Worm (Caenorhabditis elegans) whole organism, midembryonic: ENCODE data around the gene ceh-74.
"Not testable (repeated sequence)": the region's sequence is repeated elsewhere in the genome, so short reads cannot be mapped to it uniquely, and the experiment has no call there.

ENCODE experiments used
- T22C8.4 ChIP-seq: fragments of 200-800 bp; sonication (Bioruptor generic); IDR thresholded peaks from 2 replicates; pipeline ENCODE4 v1.3.6; 2022; ENCODE audit warnings: missing genetic modification characterization, missing compliant biosample characterization
- cog-1 ChIP-seq: sonication (generic microtip); optimal IDR thresholded peaks from 2 replicates; lab custom pipeline; 2016; ENCODE audit warnings: missing genetic modification characterization, missing compliant biosample characterization
- flt-1 ChIP-seq: fragments of 200-800 bp; sonication (Bioruptor generic); IDR thresholded peaks from 2 replicates; pipeline ENCODE4 v1.3.6; 2022; ENCODE audit warnings: missing genetic modification characterization, missing compliant biosample characterization
- klf-2 ChIP-seq: fragments of 200-800 bp; sonication (Bioruptor generic); conservative IDR thresholded peaks from 2 replicates; pipeline ENCODE4 v1.3.6; 2022; ENCODE audit warnings: missing genetic modification reagents, missing genetic modification characterization, missing compliant biosample characterization
- med-1 ChIP-seq: sonication (generic microtip); optimal IDR thresholded peaks from 2 replicates; lab custom pipeline; 2017; ENCODE audit warnings: missing genetic modification characterization, mild to moderate bottlenecking, missing compliant biosample characterization, antibody characterized with exemption, missing genetic modification reagents; ENCODE audit not compliant: insufficient read depth
- ref-1 ChIP-seq: fragments of 200-800 bp; sonication (Bioruptor generic); conservative IDR thresholded peaks from 2 replicates; pipeline ENCODE4 v1.3.6; 2022; ENCODE audit warnings: missing genetic modification reagents, missing genetic modification characterization, missing compliant biosample characterization
- tab-1 ChIP-seq: fragments of 200-800 bp; sonication (Bioruptor generic); IDR thresholded peaks from 2 replicates; pipeline ENCODE4 v1.3.6; 2022; ENCODE audit warnings: missing genetic modification characterization, missing compliant biosample characterization
- ztf-23 ChIP-seq: fragments of 200-800 bp; sonication (Bioruptor generic); IDR thresholded peaks from 2 replicates; pipeline ENCODE4 v1.3.6; 2022; ENCODE audit warnings: missing genetic modification reagents, missing genetic modification characterization, missing compliant biosample characterization
- ztf-29 ChIP-seq: fragments of 200-800 bp; sonication (Bioruptor generic); IDR thresholded peaks from 2 replicates; pipeline ENCODE4 v1.3.6; 2022; ENCODE audit warnings: missing genetic modification reagents, missing genetic modification characterization, missing compliant biosample characterization

The ceh-74 gene

DNA sequence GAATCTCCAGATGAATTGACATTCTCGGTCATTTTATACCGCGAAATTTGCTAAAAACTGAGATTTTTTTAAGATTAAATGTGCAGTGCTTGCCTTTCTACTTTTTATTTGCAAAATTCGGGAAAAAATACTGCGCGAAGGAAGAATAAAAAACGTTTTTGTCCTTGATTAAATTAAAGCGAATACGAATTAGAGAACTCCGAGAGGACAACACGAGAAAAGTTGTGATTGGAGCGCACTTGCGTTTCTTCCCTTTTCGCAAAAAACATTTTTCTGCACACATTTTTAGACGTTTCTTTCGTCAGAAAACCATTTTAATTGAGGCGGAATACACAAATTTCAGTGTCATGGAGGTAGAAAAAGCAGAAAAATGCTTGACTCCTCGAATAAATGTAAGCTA is 7.6 kb downstream of the ceh-74 start, which contains the start of the genes trm-1 and ints-2:
Gene trm-1, minus strand, starts transcription at position 175 of the 400 bp plus-strand sequence.
Gene ints-2, plus strand, starts transcription at position 249 of the 400 bp plus-strand sequence.
- TF ChIP-seq cog-1 (tag; lab: Kevin White, UChicago) = peak; percentile 3
- TF ChIP-seq med-1 (GFP tag; lab: Kevin White, UChicago) = no peak

DNA sequence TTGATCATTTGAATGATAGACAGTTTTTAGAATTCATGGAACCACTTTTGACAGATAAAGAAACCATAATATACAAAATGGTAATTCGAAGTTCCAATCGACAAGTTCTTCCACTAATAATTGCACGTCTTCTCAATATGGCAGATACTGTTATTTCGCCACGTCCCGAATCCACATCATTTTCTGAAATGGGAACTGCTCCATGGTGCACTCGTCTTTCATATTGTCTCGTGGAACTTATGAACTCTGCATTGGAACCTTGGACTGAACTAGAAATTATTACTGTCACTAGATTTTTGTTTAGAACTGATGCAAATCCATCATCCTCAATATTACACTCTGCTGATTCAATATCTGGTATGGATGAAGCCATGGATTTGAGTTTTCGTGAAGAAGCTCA is 9.2 kb downstream of the ceh-74 start:
- no peak for TF ChIP-seq med-1 (GFP tag; lab: Kevin White, UChicago)
- no peak for TF ChIP-seq klf-2
- no peak for TF ChIP-seq T22C8.4 (GFP tag; lab: Robert Waterston, UW)
- TF ChIP-seq tab-1 = no peak
- TF ChIP-seq flt-1 (GFP tag; lab: Robert Waterston, UW) = no peak
- no peak for TF ChIP-seq ref-1 (GFP tag; lab: Robert Waterston, UW)
- no peak for TF ChIP-seq cog-1 (tag; lab: Kevin White, UChicago)
- TF ChIP-seq ztf-23 (GFP tag; lab: Robert Waterston, UW) = no peak
- no peak for TF ChIP-seq ztf-29 (GFP tag; lab: Robert Waterston, UW)

DNA sequence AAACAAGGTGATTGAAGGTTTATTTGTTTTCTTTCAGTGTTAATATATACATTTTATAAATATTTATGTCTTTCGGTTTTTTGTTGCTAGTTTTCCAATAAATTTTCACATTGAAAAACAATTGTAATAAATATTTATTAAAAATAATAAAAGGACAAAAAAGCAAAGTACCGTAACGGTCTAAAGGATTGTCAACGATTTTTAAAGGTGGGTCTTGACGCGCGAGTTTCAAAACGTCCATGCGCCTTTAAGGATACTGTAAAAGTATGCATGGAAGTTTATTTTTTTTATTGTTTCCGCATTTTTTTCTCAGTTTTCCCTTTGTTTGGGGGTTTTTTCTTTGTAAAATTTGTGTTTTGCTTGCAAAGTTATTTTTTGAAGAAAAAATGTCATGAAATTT is 15.0 kb downstream of the ceh-74 start:
- no peak for TF ChIP-seq klf-2
- TF ChIP-seq ztf-23 (GFP tag; lab: Robert Waterston, UW) = no peak
- no peak for TF ChIP-seq cog-1 (tag; lab: Kevin White, UChicago)
- no peak for TF ChIP-seq ref-1 (GFP tag; lab: Robert Waterston, UW)
- no peak for TF ChIP-seq flt-1 (GFP tag; lab: Robert Waterston, UW)
- no peak for TF ChIP-seq T22C8.4 (GFP tag; lab: Robert Waterston, UW)
- no peak for TF ChIP-seq ztf-29 (GFP tag; lab: Robert Waterston, UW)
- no peak for TF ChIP-seq med-1 (GFP tag; lab: Kevin White, UChicago)
- no peak for TF ChIP-seq tab-1

DNA sequence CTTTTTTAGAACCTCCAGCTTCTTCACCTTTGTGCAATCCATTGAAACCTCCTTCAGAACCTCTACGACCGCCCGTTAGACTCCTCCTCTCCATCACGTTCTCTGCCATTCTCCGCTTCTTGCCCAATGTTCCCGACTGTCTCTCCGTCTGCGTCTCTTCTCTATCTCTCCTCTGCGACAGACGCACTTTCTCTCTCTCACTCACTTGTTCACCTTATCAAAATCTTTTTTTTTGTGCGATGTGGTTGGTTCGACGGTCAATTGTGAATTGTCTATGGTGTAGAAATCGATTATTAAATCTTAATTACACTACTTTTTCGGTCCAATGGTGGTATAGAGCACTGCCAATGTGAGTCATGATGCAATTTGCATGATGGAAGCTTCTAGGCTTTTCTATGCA is 15.6 kb downstream of the ceh-74 start, which contains the start of gene atfs-1:
Gene atfs-1, plus strand, starts transcription at position 213 of the 400 bp plus-strand sequence.
- TF ChIP-seq T22C8.4 (GFP tag; lab: Robert Waterston, UW) (no peak), flt-1 (GFP tag; lab: Robert Waterston, UW) (no peak), med-1 (GFP tag; lab: Kevin White, UChicago) (no peak), klf-2 (no peak), cog-1 (tag; lab: Kevin White, UChicago) (no peak), tab-1 (no peak), ztf-29 (GFP tag; lab: Robert Waterston, UW) (no peak), ztf-23 (GFP tag; lab: Robert Waterston, UW) (no peak), ref-1 (GFP tag; lab: Robert Waterston, UW) (no peak)

DNA sequence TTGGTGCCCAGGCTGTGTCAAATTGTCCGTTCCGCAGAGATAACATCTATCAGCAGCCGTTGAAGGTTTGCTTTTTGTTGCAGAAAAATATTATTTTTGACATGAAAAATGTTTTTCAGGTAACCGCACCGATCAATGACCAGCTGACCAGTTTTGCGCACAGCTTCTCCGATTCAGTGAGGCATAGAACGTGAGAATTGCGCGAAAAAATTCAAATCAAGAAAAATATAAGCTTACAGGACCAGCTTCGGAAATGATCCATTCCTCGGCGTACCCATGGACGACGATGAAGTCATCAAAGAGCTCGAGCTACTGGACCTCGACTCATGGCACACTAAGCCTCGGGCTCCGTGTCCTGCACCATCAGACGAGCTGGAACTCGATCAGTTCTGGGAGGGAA is 16.6 kb downstream of the ceh-74 start:
- no peak for TF ChIP-seq T22C8.4 (GFP tag; lab: Robert Waterston, UW)
- no peak for TF ChIP-seq tab-1
- TF ChIP-seq ref-1 (GFP tag; lab: Robert Waterston, UW) = no peak
- no peak for TF ChIP-seq med-1 (GFP tag; lab: Kevin White, UChicago)
- no peak for TF ChIP-seq klf-2
- no peak for TF ChIP-seq flt-1 (GFP tag; lab: Robert Waterston, UW)
- no peak for TF ChIP-seq cog-1 (tag; lab: Kevin White, UChicago)
- no peak for TF ChIP-seq ztf-29 (GFP tag; lab: Robert Waterston, UW)
- TF ChIP-seq ztf-23 (GFP tag; lab: Robert Waterston, UW) = no peak

DNA sequence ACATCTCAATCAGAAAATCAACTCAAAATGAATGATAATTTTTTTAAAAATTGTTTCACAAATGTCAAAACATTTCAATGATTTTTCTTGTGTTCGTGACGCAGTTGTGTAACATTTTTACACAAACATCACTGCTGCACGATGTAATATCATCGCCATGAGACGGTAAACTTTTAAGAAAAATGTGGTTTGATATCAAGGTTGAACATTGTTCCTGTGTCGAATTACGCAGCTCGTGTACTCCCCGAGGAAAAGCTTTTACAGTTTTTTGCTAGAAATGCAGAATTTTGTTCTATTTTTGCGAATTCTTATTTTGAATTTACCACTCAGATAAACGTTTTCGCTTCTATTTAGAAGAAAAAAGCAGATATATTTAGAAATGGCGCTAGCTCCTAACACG is 19.8 kb downstream of the ceh-74 start:
- TF ChIP-seq tab-1 (no peak), ztf-23 (GFP tag; lab: Robert Waterston, UW) (no peak), cog-1 (tag; lab: Kevin White, UChicago) (no peak), T22C8.4 (GFP tag; lab: Robert Waterston, UW) (no peak), flt-1 (GFP tag; lab: Robert Waterston, UW) (no peak), med-1 (GFP tag; lab: Kevin White, UChicago) (no peak)

DNA sequence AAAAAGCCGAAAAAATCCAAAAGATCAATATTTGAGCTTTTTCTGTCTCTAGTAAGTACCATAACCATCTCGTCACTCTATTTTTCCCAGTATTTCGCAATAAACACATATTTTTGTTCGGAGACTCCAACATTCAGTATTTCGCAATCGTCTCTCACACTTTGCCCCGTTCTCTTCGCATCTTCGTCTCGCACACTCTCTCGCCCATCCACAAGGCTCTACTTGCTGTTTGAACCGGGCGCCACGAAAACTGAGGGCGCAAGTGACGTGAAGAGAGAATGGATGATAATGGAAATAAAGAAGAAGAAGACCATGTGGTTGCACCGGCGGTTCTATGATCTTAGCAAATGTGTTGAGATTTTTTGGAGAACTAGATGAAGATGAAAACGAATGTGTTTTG is 22.2 kb downstream of the ceh-74 start:
- TF ChIP-seq med-1 (GFP tag; lab: Kevin White, UChicago) (no peak), ztf-29 (GFP tag; lab: Robert Waterston, UW) (no peak), T22C8.4 (GFP tag; lab: Robert Waterston, UW) (no peak), ztf-23 (GFP tag; lab: Robert Waterston, UW) (no peak), ref-1 (GFP tag; lab: Robert Waterston, UW) (no peak), flt-1 (GFP tag; lab: Robert Waterston, UW) (no peak), cog-1 (tag; lab: Kevin White, UChicago) (no peak), klf-2 (no peak), tab-1 (no peak)

DNA sequence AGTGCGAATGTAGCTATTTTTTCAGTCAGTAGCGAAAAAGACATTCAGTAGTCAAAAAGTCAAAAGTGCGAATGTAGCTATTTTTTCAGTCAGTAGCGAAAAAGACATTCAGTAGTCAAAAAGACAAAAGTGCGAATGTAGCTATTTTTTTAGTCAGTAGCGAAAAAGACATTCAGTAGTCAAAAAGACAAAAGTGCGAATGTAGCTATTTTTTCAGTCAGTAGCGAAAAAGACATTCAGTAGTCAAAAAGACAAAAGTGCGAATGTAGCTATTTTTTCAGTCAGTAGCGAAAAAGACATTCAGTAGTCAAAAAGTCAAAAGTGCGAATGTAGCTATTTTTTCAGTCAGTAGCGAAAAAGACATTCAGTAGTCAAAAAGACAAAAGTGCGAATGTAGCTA is 27.3 kb downstream of the ceh-74 start, which contains the start of gene T16A9.3:
Gene T16A9.3, plus strand, starts transcription at position 301 of the 400 bp plus-strand sequence.
- TF ChIP-seq flt-1, T22C8.4, ref-1 (GFP tag; lab: Robert Waterston, UW): not testable (repeated sequence)

DNA sequence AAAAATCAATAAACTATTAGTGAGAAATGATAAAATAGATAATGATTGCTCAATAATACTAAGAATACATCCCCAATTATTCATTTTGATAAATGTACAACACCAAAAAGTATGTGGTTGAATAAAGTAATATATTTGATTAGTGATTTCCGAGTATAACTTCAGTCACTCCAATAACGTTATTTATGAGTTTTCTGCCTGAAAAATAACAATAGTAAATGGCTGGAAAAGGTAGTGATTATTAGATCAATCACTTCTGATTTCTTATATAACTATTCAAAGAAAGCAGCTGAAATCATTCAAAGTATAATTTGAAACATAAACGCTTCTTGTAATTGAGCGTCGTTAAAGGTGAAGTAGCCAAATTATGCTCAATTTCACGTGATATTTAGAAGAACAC is 32.9 kb downstream of the ceh-74 start, which contains the start of gene str-230:
Gene str-230, minus strand, starts transcription at position 101 of the 400 bp plus-strand sequence.
- TF ChIP-seq klf-2 (no peak), cog-1 (tag; lab: Kevin White, UChicago) (no peak), tab-1 (no peak), med-1 (GFP tag; lab: Kevin White, UChicago) (no peak), ztf-23 (GFP tag; lab: Robert Waterston, UW) (no peak), ref-1 (GFP tag; lab: Robert Waterston, UW) (no peak), flt-1 (GFP tag; lab: Robert Waterston, UW) (no peak), T22C8.4 (GFP tag; lab: Robert Waterston, UW) (no peak)

DNA sequence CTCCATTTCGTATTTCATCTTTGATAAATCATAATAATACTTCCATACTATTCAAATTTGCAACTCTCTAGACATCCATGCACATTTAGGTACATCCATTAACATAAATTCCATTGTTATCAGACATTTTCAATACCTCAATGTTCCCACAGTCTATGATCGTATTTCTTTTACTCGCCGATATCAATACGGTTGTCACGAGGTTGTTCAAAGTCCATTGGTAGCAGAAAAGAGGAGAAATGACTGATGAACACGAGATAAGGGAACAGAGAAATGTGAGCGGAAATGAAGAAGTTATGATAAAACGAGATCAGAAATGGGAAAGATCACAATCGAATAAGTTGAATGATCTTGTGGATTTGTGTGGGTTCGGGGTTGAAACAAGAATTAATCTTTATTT is 34.9 kb downstream of the ceh-74 start:
- TF ChIP-seq med-1 (GFP tag; lab: Kevin White, UChicago) (no peak), klf-2 (no peak)
